Fruit fly (Drosophila melanogaster) whole organism, embryonic: ENCODE results near the gene v.

Source experiments
- CG10274 ChIP-seq: fragments of 200-800 bp; sonication (Bioruptor generic); optimal IDR thresholded peaks from 3 replicates; lab custom pipeline; 2017; ENCODE audit warnings: missing biosample characterization, mild to moderate bottlenecking, missing genetic modification characterization
- CG10366 ChIP-seq: fragments of 200-800 bp; sonication (Bioruptor generic); IDR thresholded peaks from 2 replicates; pipeline ENCODE4 v1.3.6; 2022; ENCODE audit warnings: missing biosample characterization, missing genetic modification characterization
- CG11696 ChIP-seq: fragments of 200-800 bp; sonication (Bioruptor generic); IDR thresholded peaks from 2 replicates; pipeline ENCODE4 v1.3.6; 2022; ENCODE audit warnings: missing biosample characterization, missing genetic modification characterization
- CG12104 ChIP-seq: fragments of 200-800 bp; sonication (Bioruptor generic); optimal IDR thresholded peaks from 3 replicates; lab custom pipeline; 2016; ENCODE audit warnings: missing biosample characterization, missing genetic modification characterization
- CG12659 ChIP-seq: fragments of 200-800 bp; sonication (Bioruptor generic); optimal IDR thresholded peaks from 3 replicates; lab custom pipeline; 2017; ENCODE audit warnings: mild to moderate bottlenecking, missing biosample characterization, missing genetic modification reagents, missing genetic modification characterization
- CG13775 ChIP-seq: fragments of 200-800 bp; sonication (Bioruptor generic); optimal IDR thresholded peaks from 3 replicates; lab custom pipeline; 2017; ENCODE audit warnings: missing biosample characterization, mild to moderate bottlenecking, missing genetic modification characterization
- CG15479 ChIP-seq: fragments of 200-800 bp; sonication (Bioruptor generic); optimal IDR thresholded peaks from 3 replicates; lab custom pipeline; 2019; ENCODE audit warnings: missing biosample characterization, mild to moderate bottlenecking, missing genetic modification characterization, moderate library complexity
- CG17802 ChIP-seq: fragments of 200-800 bp; sonication (Bioruptor generic); optimal IDR thresholded peaks from 2 replicates; lab custom pipeline; 2018; ENCODE audit warnings: missing biosample characterization, mild to moderate bottlenecking, missing genetic modification characterization, moderate library complexity
- CG2120 ChIP-seq: fragments of 200-800 bp; sonication (Bioruptor generic); optimal IDR thresholded peaks from 3 replicates; lab custom pipeline; 2016; ENCODE audit warnings: missing biosample characterization, missing genetic modification characterization
- CG2712 ChIP-seq: fragments of 200-800 bp; optimal IDR thresholded peaks from 3 replicates; lab custom pipeline; 2019; ENCODE audit warnings: missing biosample characterization, mild to moderate bottlenecking, missing genetic modification characterization, moderate library complexity
- CG2889 ChIP-seq: fragments of 200-800 bp; sonication (Bioruptor generic); IDR thresholded peaks from 3 replicates; pipeline ENCODE4 v1.3.6; 2022; ENCODE audit warnings: missing biosample characterization, missing genetic modification characterization
- CG30431 ChIP-seq: fragments of 200-800 bp; sonication (Bioruptor generic); optimal IDR thresholded peaks from 2 replicates; lab custom pipeline; 2017; ENCODE audit warnings: missing biosample characterization, missing genetic modification characterization
- CG43689 ChIP-seq: fragments of 200-800 bp; sonication (Bioruptor generic); IDR thresholded peaks from 2 replicates; pipeline ENCODE4 v1.3.6; 2022; ENCODE audit warnings: missing biosample characterization, missing genetic modification characterization
- CG4707 ChIP-seq: fragments of 200-800 bp; sonication (Bioruptor generic); optimal IDR thresholded peaks from 2 replicates; lab custom pipeline; 2018; ENCODE audit warnings: missing biosample characterization, mild to moderate bottlenecking, missing genetic modification characterization, moderate library complexity
- CG7786 ChIP-seq: fragments of 200-800 bp; sonication (Bioruptor generic); optimal IDR thresholded peaks from 2 replicates; lab custom pipeline; 2016; ENCODE audit warnings: missing biosample characterization, missing genetic modification characterization
- CG7963 ChIP-seq: fragments of 200-800 bp; sonication (Bioruptor generic); IDR thresholded peaks from 3 replicates; pipeline ENCODE4 v1.3.6; 2022; ENCODE audit warnings: missing biosample characterization, missing genetic modification characterization; ENCODE audit not compliant: partially characterized antibody
- CG8290 ChIP-seq, 3 experiments: fragments of 200-800 bp; sonication (Bioruptor generic); optimal IDR thresholded peaks; 2 replicates each; lab custom pipeline; 2016 to 2019; ENCODE audit warnings: missing biosample characterization in 3 of 3, missing genetic modification characterization in 3 of 3, mild to moderate bottlenecking in 2 of 3, moderate library complexity in 1 of 3
- Dbx ChIP-seq: fragments of 200-800 bp; sonication (Bioruptor generic); IDR thresholded peaks from 3 replicates; pipeline ENCODE4 v1.3.6; 2022; ENCODE audit warnings: missing biosample characterization, missing genetic modification characterization
- Dek ChIP-seq: fragments of 200-800 bp; sonication (Bioruptor generic); optimal IDR thresholded peaks from 3 replicates; lab custom pipeline; 2019; ENCODE audit warnings: missing biosample characterization, mild to moderate bottlenecking, missing genetic modification characterization, moderate library complexity
- Doc3 ChIP-seq: fragments of 200-800 bp; sonication (Bioruptor generic); IDR thresholded peaks from 3 replicates; pipeline ENCODE4 v1.3.6; 2022; ENCODE audit warnings: missing biosample characterization, missing genetic modification characterization; ENCODE audit not compliant: partially characterized antibody
- Dp ChIP-seq: fragments of 200-800 bp; sonication (Bioruptor generic); optimal IDR thresholded peaks from 2 replicates; lab custom pipeline; 2018; ENCODE audit warnings: missing biosample characterization, mild to moderate bottlenecking, missing genetic modification characterization, moderate library complexity
- Elba2 ChIP-seq: fragments of 200-800 bp; sonication (Bioruptor generic); optimal IDR thresholded peaks from 3 replicates; lab custom pipeline; 2016; ENCODE audit warnings: missing biosample characterization, missing genetic modification characterization
- Hey ChIP-seq: fragments of 200-800 bp; sonication (Bioruptor generic); optimal IDR thresholded peaks from 3 replicates; lab custom pipeline; 2018; ENCODE audit warnings: missing biosample characterization, mild to moderate bottlenecking, missing genetic modification characterization
- MBD-R2 ChIP-seq: fragments of 200-800 bp; sonication (Bioruptor generic); IDR thresholded peaks from 2 replicates; pipeline ENCODE4 v1.3.6; 2022; ENCODE audit warnings: missing biosample characterization, missing genetic modification characterization
- MTF-1 ChIP-seq: fragments of 200-800 bp; sonication (Bioruptor generic); optimal IDR thresholded peaks from 2 replicates; lab custom pipeline; 2018; ENCODE audit warnings: missing biosample characterization, mild to moderate bottlenecking, missing genetic modification characterization, borderline replicate concordance
- NC2α ChIP-seq: fragments of 200-800 bp; sonication (Bioruptor generic); optimal IDR thresholded peaks from 2 replicates; lab custom pipeline; 2016; ENCODE audit warnings: missing biosample characterization, missing genetic modification characterization
- Nf-YA ChIP-seq: fragments of 200-800 bp; sonication (Bioruptor generic); IDR thresholded peaks from 2 replicates; pipeline ENCODE4 v1.3.6; 2022; ENCODE audit warnings: missing biosample characterization, missing genetic modification characterization
- Trl ChIP-seq, 3 experiments: fragments of >200 bp in 2 of 3; fragments of 200-800 bp in 1 of 3; sonication (Bioruptor generic) in 1 of 3; optimal IDR thresholded peaks; 2 replicates in 1 of 3; 3 replicates in 2 of 3; lab custom pipeline; 2016 to 2017; ENCODE audit warnings: missing biosample characterization in 1 of 3, missing genetic modification characterization in 1 of 3
- az2 ChIP-seq: fragments of 200-800 bp; sonication (Bioruptor generic); optimal IDR thresholded peaks from 3 replicates; lab custom pipeline; 2016; ENCODE audit warnings: missing biosample characterization, missing genetic modification characterization
- bowl ChIP-seq: fragments of 200-800 bp; sonication (Bioruptor generic); IDR thresholded peaks from 2 replicates; pipeline ENCODE4 v1.3.6; 2022; ENCODE audit warnings: missing biosample characterization, missing genetic modification characterization
- chif ChIP-seq, 2 experiments: fragments of 200-800 bp; sonication (Bioruptor generic); optimal IDR thresholded peaks; 3 replicates each; lab custom pipeline; 2016; ENCODE audit warnings: missing biosample characterization in 2 of 2, missing genetic modification characterization in 2 of 2
- da ChIP-seq: fragments of 200-800 bp; sonication (Bioruptor generic); optimal IDR thresholded peaks from 2 replicates; lab custom pipeline; 2016; ENCODE audit warnings: missing biosample characterization, missing genetic modification characterization
- dimm ChIP-seq: fragments of 200-800 bp; sonication (Bioruptor generic); IDR thresholded peaks from 2 replicates; pipeline ENCODE4 v1.3.6; 2022; ENCODE audit warnings: missing biosample characterization, missing genetic modification characterization
- ftz-f1 ChIP-seq: fragments of 200-800 bp; sonication (Bioruptor generic); optimal IDR thresholded peaks from 2 replicates; lab custom pipeline; 2016; ENCODE audit warnings: missing biosample characterization, missing genetic modification characterization
- gt ChIP-seq: fragments of 200-800 bp; sonication (Bioruptor generic); IDR thresholded peaks from 2 replicates; pipeline ENCODE4 v1.3.6; 2022; ENCODE audit warnings: missing biosample characterization, missing genetic modification characterization
- hkb ChIP-seq, 2 experiments: fragments of 200-800 bp in 1 of 2; fragments of >200 bp in 1 of 2; sonication (Bioruptor generic) in 1 of 2; IDR thresholded peaks in 1 of 2; optimal IDR thresholded peaks in 1 of 2; 2 replicates each; pipeline versions ENCODE4 v1.3.6 to Lab custom; 2017 to 2022; ENCODE audit warnings: missing biosample characterization in 1 of 2, missing genetic modification characterization in 1 of 2
- ind ChIP-seq: fragments of 200-800 bp; sonication (Bioruptor generic); optimal IDR thresholded peaks from 3 replicates; lab custom pipeline; 2016; ENCODE audit warnings: missing biosample characterization, missing genetic modification characterization
- jumu ChIP-seq: fragments of 200-800 bp; sonication (Bioruptor generic); optimal IDR thresholded peaks from 3 replicates; lab custom pipeline; 2016; ENCODE audit warnings: missing biosample characterization, missing genetic modification characterization
- kni ChIP-seq: fragments of 200-800 bp; sonication (Bioruptor generic); optimal IDR thresholded peaks from 3 replicates; lab custom pipeline; 2017; ENCODE audit warnings: mild to moderate bottlenecking, missing biosample characterization, missing genetic modification reagents, missing genetic modification characterization
- mam ChIP-seq: fragments of 200-800 bp; sonication (Bioruptor generic); optimal IDR thresholded peaks from 3 replicates; lab custom pipeline; 2016; ENCODE audit warnings: missing biosample characterization, missing genetic modification characterization
- rib ChIP-seq: fragments of 200-800 bp; sonication (Bioruptor generic); IDR thresholded peaks from 2 replicates; pipeline ENCODE4 v1.3.6; 2022; ENCODE audit warnings: missing biosample characterization, missing genetic modification characterization
- row ChIP-seq: fragments of 200-800 bp; sonication (Bioruptor generic); IDR thresholded peaks from 3 replicates; pipeline ENCODE4 v1.3.6; 2022; ENCODE audit warnings: missing biosample characterization, missing genetic modification characterization
- schlank ChIP-seq: fragments of 200-800 bp; sonication (Bioruptor generic); optimal IDR thresholded peaks from 2 replicates; lab custom pipeline; 2018; ENCODE audit warnings: missing biosample characterization, mild to moderate bottlenecking, missing genetic modification characterization
- scrt ChIP-seq: fragments of 200-800 bp; sonication (Bioruptor generic); optimal IDR thresholded peaks from 2 replicates; lab custom pipeline; 2018; ENCODE audit warnings: missing biosample characterization, mild to moderate bottlenecking, missing genetic modification characterization, moderate library complexity
- sens ChIP-seq: fragments of 200-800 bp; sonication (Bioruptor generic); peaks from one replicate; lab custom pipeline; 2016; ENCODE audit warnings: missing biosample characterization, missing genetic modification characterization
- sima ChIP-seq: fragments of 200-800 bp; sonication (Bioruptor generic); optimal IDR thresholded peaks from 2 replicates; lab custom pipeline; 2016; ENCODE audit warnings: missing biosample characterization, missing genetic modification characterization
- so ChIP-seq: fragments of 200-800 bp; sonication (Bioruptor generic); IDR thresholded peaks from 3 replicates; pipeline ENCODE4 v1.3.6; 2022; ENCODE audit warnings: missing biosample characterization, missing genetic modification characterization
- tx ChIP-seq: fragments of 200-800 bp; sonication (Bioruptor generic); optimal IDR thresholded peaks from 2 replicates; lab custom pipeline; 2016; ENCODE audit warnings: missing biosample characterization, missing genetic modification characterization
- vfl ChIP-seq: fragments of 200-800 bp; sonication (Bioruptor generic); optimal IDR thresholded peaks from 2 replicates; lab custom pipeline; 2016; ENCODE audit warnings: missing biosample characterization, missing genetic modification characterization
- zfh2 ChIP-seq: fragments of 200-800 bp; sonication (Bioruptor generic); optimal IDR thresholded peaks from 2 replicates; lab custom pipeline; 2016; ENCODE audit warnings: missing biosample characterization, missing genetic modification characterization

Gene v

DNA sequence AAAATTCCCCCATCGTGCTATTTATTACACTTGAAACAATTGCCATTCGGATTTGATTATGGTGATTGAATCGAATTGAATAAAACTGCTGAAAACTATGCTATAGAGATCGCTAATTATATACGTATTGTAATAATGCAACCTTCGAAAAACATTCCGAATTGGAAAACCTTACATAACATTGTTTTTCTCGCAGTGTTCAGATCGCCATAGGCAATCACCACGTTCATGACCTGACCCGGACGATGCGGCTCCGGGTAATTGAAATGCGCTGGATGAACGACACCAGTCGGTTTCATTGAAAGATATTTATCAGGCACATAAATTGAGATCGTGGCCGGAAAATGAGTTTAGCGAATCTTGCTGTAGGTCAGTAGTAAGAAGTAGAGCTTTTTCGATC lies 41.0 kb upstream of the v start (continued):
- TF ChIP-seq CG12104, result no peak
- TF ChIP-seq so, result no peak
- TF ChIP-seq Hey (tag; lab: Kevin White, UChicago), result no peak
- TF ChIP-seq CG17802 (tag; lab: Kevin White, UChicago), result no peak
- TF ChIP-seq Trl (optimal IDR thresholded peaks at IDR 0.05; lab: Kevin White, UChicago), result no peak
- no peak for TF ChIP-seq Trl (GFP tag; optimal IDR thresholded peaks at IDR 0.05; lab: Kevin White, UChicago)
- no peak for TF ChIP-seq CG2889 (GFP tag; lab: Robert Waterston, UW)
- TF ChIP-seq tx (GFP tag; lab: Kevin White, UChicago), result no peak
- no peak for TF ChIP-seq CG12659
- TF ChIP-seq CG11696 (GFP tag; lab: Robert Waterston, UW), result no peak
- peak; percentile 5 for TF ChIP-seq ind (GFP tag; lab: Kevin White, UChicago)
- no peak for TF ChIP-seq rib (GFP tag; lab: Robert Waterston, UW)
- no peak for TF ChIP-seq Doc3
- no peak for TF ChIP-seq scrt (GFP tag; lab: Kevin White, UChicago)
- TF ChIP-seq Dbx (GFP tag; lab: Robert Waterston, UW), result no peak
- peak; percentile 14 for TF ChIP-seq CG2712 (tag; lab: Kevin White, UChicago)
- no peak for TF ChIP-seq vfl (GFP tag; lab: Kevin White, UChicago)
- no peak for TF ChIP-seq Dek (tag; lab: Kevin White, UChicago)
- no peak for TF ChIP-seq CG2120 (GFP tag; lab: Kevin White, UChicago)
- no peak for TF ChIP-seq ftz-f1 (GFP tag; lab: Kevin White, UChicago)
- TF ChIP-seq CG43689 (GFP tag; lab: Robert Waterston, UW), result no peak
- TF ChIP-seq CG13775 (GFP tag; lab: Kevin White, UChicago), result no peak
- TF ChIP-seq Elba2 (GFP tag; lab: Kevin White, UChicago), result no peak
- peak in 1 of 2 experiments; percentile 0 for TF ChIP-seq chif (GFP tag; optimal IDR thresholded peaks at IDR 0.05; lab: Kevin White, UChicago)
- TF ChIP-seq az2 (GFP tag; lab: Kevin White, UChicago), result no peak
- no peak for TF ChIP-seq CG7963
- no peak for TF ChIP-seq jumu (GFP tag; lab: Kevin White, UChicago)
- no peak for TF ChIP-seq bowl (GFP tag; lab: Robert Waterston, UW)
- no peak for TF ChIP-seq CG15479 (GFP tag; lab: Kevin White, UChicago)
- TF ChIP-seq CG30431 (GFP tag; lab: Kevin White, UChicago), result no peak
- peak; percentile 59 for TF ChIP-seq sens
- TF ChIP-seq, all 482 proteins: peak for 32

DNA sequence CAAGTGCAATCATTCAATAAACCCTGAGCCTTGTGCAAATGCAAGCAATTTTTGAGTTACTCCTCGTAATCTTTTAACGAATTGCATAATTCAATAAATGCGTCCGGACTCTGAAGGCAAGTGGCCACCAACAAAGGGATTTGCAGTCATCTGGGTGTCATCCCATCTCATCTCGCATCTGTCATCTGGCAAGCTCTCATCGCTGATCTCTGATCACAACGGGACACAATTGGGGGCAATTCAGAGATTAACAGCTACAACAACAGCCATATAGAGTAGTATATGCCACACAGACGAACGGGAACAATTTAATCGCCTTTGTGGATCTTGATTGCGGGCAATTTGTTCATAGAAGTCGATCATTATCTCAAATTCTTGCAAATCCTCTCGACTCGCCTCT lies 40.0 kb upstream of the v start:
- TF ChIP-seq MBD-R2 (GFP tag; lab: Robert Waterston, UW), result no peak
- TF ChIP-seq dimm (GFP tag; lab: Robert Waterston, UW), result no peak
- TF ChIP-seq, all 482 proteins: peak for 0

DNA sequence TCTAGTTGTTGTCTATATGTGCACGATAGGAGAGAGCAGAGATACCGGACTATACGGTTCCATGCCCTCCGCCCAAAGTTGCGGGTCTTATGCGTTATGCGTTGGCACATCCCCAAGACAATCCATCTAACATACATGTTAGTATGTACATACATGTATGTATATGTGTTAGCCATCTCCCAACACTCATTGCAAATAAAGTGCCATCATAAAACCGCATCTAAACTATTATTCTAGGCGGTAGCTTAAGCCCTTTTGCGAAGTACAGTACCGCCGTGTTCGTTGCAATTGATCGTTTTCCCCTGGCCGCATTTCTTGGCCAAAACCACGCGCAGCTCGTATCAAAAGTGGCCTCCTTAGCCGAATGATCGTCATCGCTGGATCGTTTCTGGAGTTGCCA lies 37.4 kb upstream of the v start:
- TF ChIP-seq CG10274 (GFP tag; lab: Kevin White, UChicago) (peak; percentile 94), sens (peak; percentile 37), da (GFP tag; lab: Kevin White, UChicago) (no peak), CG8290 (GFP tag; optimal IDR thresholded peaks at IDR 0.05; lab: Kevin White, UChicago) (no peak), CG8290 (tag; optimal IDR thresholded peaks at IDR 0.05; lab: Kevin White, UChicago) (peak in 1 of 2 experiments; percentile 11), sima (GFP tag; lab: Kevin White, UChicago) (no peak), MTF-1 (no peak), kni (no peak), mam (GFP tag; lab: Kevin White, UChicago) (no peak), row (GFP tag; lab: Robert Waterston, UW) (peak; percentile 44), NC2α (GFP tag; lab: Kevin White, UChicago) (no peak), schlank (tag; lab: Kevin White, UChicago) (no peak), Dp (GFP tag; lab: Kevin White, UChicago) (no peak), CG4707 (no peak), CG10366 (GFP tag; lab: Robert Waterston, UW) (no peak), zfh2 (no peak), CG7786 (GFP tag; lab: Kevin White, UChicago) (peak; percentile 12), Nf-YA (GFP tag; lab: Robert Waterston, UW) (no peak), gt (no peak), hkb (optimal IDR thresholded peaks at IDR 0.05; lab: Kevin White, UChicago) (no peak), hkb (GFP tag; IDR thresholded peaks at IDR 0.05; lab: Robert Waterston, UW) (no peak)
